Fruit fly (Drosophila melanogaster) whole organism, wandering third instar larva: ENCODE data around the gene parvin.

ENCODE experiments used
- HLH106 ChIP-seq: fragments of 200-800 bp; optimal IDR thresholded peaks from 3 replicates; lab custom pipeline; 2019; ENCODE audit warnings: missing biosample characterization, mild to moderate bottlenecking, missing genetic modification characterization, moderate library complexity
- N ChIP-seq: fragments of >200 bp; optimal IDR thresholded peaks from 2 replicates; lab custom pipeline; 2018; ENCODE audit warnings: missing biosample characterization, missing external identifiers, missing genetic modification characterization
- Sp1 ChIP-seq: fragments of 200-800 bp; sonication (Bioruptor generic); optimal IDR thresholded peaks from 3 replicates; lab custom pipeline; 2019; ENCODE audit warnings: missing biosample characterization, mild to moderate bottlenecking, missing genetic modification characterization, moderate library complexity
- brk ChIP-seq: fragments of 200-800 bp; sonication (Bioruptor generic); optimal IDR thresholded peaks from 2 replicates; lab custom pipeline; 2016; ENCODE audit warnings: missing biosample characterization, mild to moderate bottlenecking, missing genetic modification characterization
- fru ChIP-seq: fragments of 200-800 bp; sonication (Bioruptor generic); optimal IDR thresholded peaks from 3 replicates; lab custom pipeline; 2016; ENCODE audit warnings: missing biosample characterization, mild to moderate bottlenecking, missing genetic modification characterization
- pan ChIP-seq: fragments of >200 bp; optimal IDR thresholded peaks from 2 replicates; lab custom pipeline; 2017
- psq ChIP-seq: fragments of 200-800 bp; sonication (Bioruptor generic); optimal IDR thresholded peaks from 3 replicates; lab custom pipeline; 2017; ENCODE audit warnings: missing biosample characterization, mild to moderate bottlenecking, missing genetic modification characterization, moderate library complexity

- TF ChIP-seq N (GFP tag; lab: Kevin White, UChicago) (no peak), psq (GFP tag; lab: Kevin White, UChicago) (peak; percentile 99), Sp1 (no peak), pan (lab: Kevin White, UChicago) (no peak), HLH106 (tag; lab: Kevin White, UChicago) (no peak), fru (no peak), brk (GFP tag; lab: Kevin White, UChicago) (peak; percentile 35)
These were observed 28.2 kb downstream of the parvin start for dm6 chrX:19773734-19774702.
